Worm (Caenorhabditis elegans) whole organism, late embryonic: ENCODE results near the gene nhr-103.

Experiments used
- C38D4.7 ChIP-seq: fragments of 200-800 bp; sonication (Bioruptor generic); optimal IDR thresholded peaks from 2 replicates; lab custom pipeline; 2018; ENCODE audit warnings: mild to moderate bottlenecking, missing genetic modification characterization, moderate library complexity, missing compliant biosample characterization
- ama-1 ChIP-seq: fragments of 150-350 bp; optimal IDR thresholded peaks from 2 replicates; lab custom pipeline; 2014
- ceh-22 ChIP-seq: sonication (generic microtip); optimal IDR thresholded peaks from 2 replicates; lab custom pipeline; 2017; ENCODE audit warnings: missing biosample characterization, missing genetic modification characterization
- fax-1 ChIP-seq: sonication (generic microtip); optimal IDR thresholded peaks from 2 replicates; lab custom pipeline; 2016; ENCODE audit warnings: missing genotype, missing genetic modification characterization, missing compliant biosample characterization
- nhr-11 ChIP-seq: fragments of 150-350 bp; optimal IDR thresholded peaks from 2 replicates; lab custom pipeline; 2014; ENCODE audit warnings: missing biosample characterization, missing genetic modification characterization
- pag-3 ChIP-seq: sonication (generic microtip); optimal IDR thresholded peaks from 2 replicates; lab custom pipeline; 2016; ENCODE audit warnings: missing compliant biosample characterization, missing genetic modification characterization, borderline replicate concordance
- pha-2 ChIP-seq: sonication (generic microtip); optimal IDR thresholded peaks from 2 replicates; lab custom pipeline; 2017; ENCODE audit warnings: mild to moderate bottlenecking, missing genetic modification characterization, missing compliant biosample characterization
- pha-4 ChIP-seq: fragments of 150-350 bp; optimal IDR thresholded peaks from 2 replicates; lab custom pipeline; 2018; ENCODE audit warnings: missing biosample characterization, missing genetic modification reagents, missing genetic modification characterization
- rnt-1 ChIP-seq: sonication (generic microtip); optimal IDR thresholded peaks from 2 replicates; lab custom pipeline; 2016; ENCODE audit warnings: missing genetic modification characterization, missing compliant biosample characterization
- sdc-2 ChIP-seq: sonication (generic microtip); optimal IDR thresholded peaks from 2 replicates; lab custom pipeline; 2016; ENCODE audit warnings: missing genotype, missing genetic modification characterization, missing compliant biosample characterization
- tbx-2 ChIP-seq: sonication (generic microtip); optimal IDR thresholded peaks from 2 replicates; lab custom pipeline; 2016; ENCODE audit warnings: missing genetic modification characterization, missing compliant biosample characterization
- unc-55 ChIP-seq: sonication (generic microtip); optimal IDR thresholded peaks from 2 replicates; lab custom pipeline; 2017; ENCODE audit warnings: missing biosample characterization, missing genetic modification reagents, missing genetic modification characterization
- unc-86 ChIP-seq: sonication (generic microtip); optimal IDR thresholded peaks from 2 replicates; lab custom pipeline; 2016; ENCODE audit warnings: missing genetic modification characterization, missing compliant biosample characterization
- zip-5 ChIP-seq: sonication (generic microtip); optimal IDR thresholded peaks from 2 replicates; lab custom pipeline; 2016; ENCODE audit warnings: missing genetic modification characterization, missing compliant biosample characterization

DNA sequence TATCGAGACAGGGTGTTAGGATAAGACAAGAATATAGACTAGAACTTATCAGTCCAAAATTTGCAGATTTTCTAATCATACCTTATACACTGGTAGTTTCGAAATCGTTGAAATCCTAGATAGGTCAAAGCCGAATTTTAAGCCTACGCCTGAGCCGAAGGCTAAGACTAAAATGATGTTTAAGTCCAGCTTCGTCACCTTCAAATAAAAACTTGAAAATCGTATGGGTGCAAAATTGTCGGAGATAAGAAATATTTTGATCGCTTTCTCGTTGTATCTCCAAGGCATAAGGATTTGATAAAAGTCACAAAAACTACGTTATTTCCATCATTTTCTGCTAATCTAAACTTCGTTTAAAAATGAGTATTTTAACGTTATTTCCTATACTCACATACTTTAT lies 35.4 kb downstream of the nhr-103 start, which contains the start of gene F41B5.12:
- TF ChIP-seq C38D4.7 (GFP tag; lab: Kevin White, UChicago), result no peak
- TF ChIP-seq sdc-2 (tag; lab: Kevin White, UChicago), result no peak
- no peak for TF ChIP-seq rnt-1 (tag; lab: Kevin White, UChicago)
- TF ChIP-seq ama-1 (lab: Kevin White, UChicago), result no peak
- no peak for TF ChIP-seq pha-2
- no peak for TF ChIP-seq fax-1 (tag; lab: Kevin White, UChicago)
- TF ChIP-seq unc-86 (tag; lab: Kevin White, UChicago), result no peak
- TF ChIP-seq zip-5 (tag; lab: Kevin White, UChicago), result no peak
- TF ChIP-seq unc-55 (GFP tag; lab: Kevin White, UChicago), result no peak
- TF ChIP-seq pag-3 (tag; lab: Kevin White, UChicago), result no peak
- no peak for TF ChIP-seq nhr-11 (tag; lab: Kevin White, UChicago)
- TF ChIP-seq tbx-2 (tag; lab: Kevin White, UChicago), result no peak
- no peak for TF ChIP-seq ceh-22 (tag; lab: Kevin White, UChicago)
- no peak for TF ChIP-seq pha-4 (tag; lab: Kevin White, UChicago)
